Worm (Caenorhabditis elegans): ENCODE measurements around the gene F55G1.1.

DNA sequence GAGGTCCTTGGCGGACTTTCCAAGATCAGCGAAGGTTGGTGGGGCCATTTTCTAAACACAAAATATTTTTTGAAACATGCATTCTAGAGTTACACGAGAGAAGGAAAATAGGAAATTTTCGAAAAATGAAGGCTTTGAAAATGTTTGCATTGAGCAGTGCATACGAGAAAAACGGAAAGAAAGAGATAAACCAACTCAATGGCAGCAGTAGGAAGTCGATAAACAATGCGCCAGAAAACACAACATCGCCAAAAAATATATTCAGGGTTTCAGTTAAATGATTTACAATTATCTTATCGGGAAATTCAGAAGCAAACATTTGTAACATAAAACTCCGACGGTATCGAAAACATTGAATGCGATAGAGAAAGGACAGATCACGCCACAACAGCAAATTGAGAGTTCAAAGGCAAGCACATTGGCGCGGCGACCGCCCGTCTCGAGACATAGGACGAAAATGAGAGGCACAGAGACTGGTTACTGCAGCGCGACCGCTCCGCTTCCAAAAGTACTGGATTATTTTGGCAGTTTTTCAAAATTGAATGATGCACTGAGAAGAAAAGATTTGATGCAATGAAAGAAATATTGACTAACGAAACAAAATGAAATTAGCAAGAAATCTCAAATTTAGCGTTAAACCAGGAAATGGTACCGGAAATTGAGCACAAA is 16.4 kb downstream of the F55G1.1 start, which contains the start of the genes vdac-1 and R05G6.5:
- TF ChIP-seq let-607 (tag; optimal IDR thresholded peaks at IDR 0.05) (peak; percentile 75 to 78), lin-54 (GFP tag; optimal IDR thresholded peaks at IDR 0.05) (peak; percentile 81), snpc-3.4 (tag; optimal IDR thresholded peaks at IDR 0.05) (no peak)

All from whole organism, young adult.